Worm (Caenorhabditis elegans) whole organism, L3 larva: ENCODE data around the gene F58A6.5.

Source experiments
- R02D3.7 ChIP-seq: fragments of 150-350 bp; optimal IDR thresholded peaks from 2 replicates; lab custom pipeline; 2014; ENCODE audit warnings: missing biosample characterization, missing genetic modification characterization
- ZK546.5 ChIP-seq: sonication (generic microtip); optimal IDR thresholded peaks from 2 replicates; lab custom pipeline; 2017; ENCODE audit warnings: missing biosample characterization, missing genetic modification characterization
- aly-2 ChIP-seq: fragments of 150-350 bp; optimal IDR thresholded peaks from 2 replicates; lab custom pipeline; 2014; ENCODE audit warnings: missing biosample characterization, missing genetic modification characterization
- ceh-16 ChIP-seq: sonication (generic microtip); optimal IDR thresholded peaks from 2 replicates; lab custom pipeline; 2017; ENCODE audit warnings: missing biosample characterization, missing genetic modification characterization
- ceh-28 ChIP-seq: fragments of 150-350 bp; optimal IDR thresholded peaks from 2 replicates; lab custom pipeline; 2014; ENCODE audit warnings: missing biosample characterization, missing genetic modification reagents, missing genetic modification characterization
- ceh-82 ChIP-seq: fragments of 150-350 bp; optimal IDR thresholded peaks from 2 replicates; lab custom pipeline; 2014; ENCODE audit warnings: missing biosample characterization, missing genetic modification characterization
- daf-12 ChIP-seq: fragments of 150-350 bp; optimal IDR thresholded peaks from 2 replicates; lab custom pipeline; 2014; ENCODE audit warnings: missing biosample characterization, missing genetic modification reagents, missing genetic modification characterization
- egl-27 ChIP-seq: sonication (generic microtip); optimal IDR thresholded peaks from 4 replicates; lab custom pipeline; 2017; ENCODE audit warnings: missing biosample characterization, missing genetic modification reagents, missing genetic modification characterization
- egl-5 ChIP-seq: fragments of 150-350 bp; optimal IDR thresholded peaks from 2 replicates; lab custom pipeline; 2017; ENCODE audit warnings: missing biosample characterization, missing genetic modification reagents, missing genetic modification characterization, inconsistent platforms
- elt-2 ChIP-seq: sonication (generic microtip); optimal IDR thresholded peaks from 2 replicates; lab custom pipeline; 2016; ENCODE audit warnings: missing genetic modification reagents, mild to moderate bottlenecking, missing genetic modification characterization, missing compliant biosample characterization
- eor-1 ChIP-seq, 2 experiments: fragments of 150-350 bp; optimal IDR thresholded peaks; 2 replicates each; lab custom pipeline; 2014 to 2018; ENCODE audit warnings: missing biosample characterization in 2 of 2, missing genetic modification characterization in 2 of 2
- fkh-10 ChIP-seq: sonication (generic microtip); optimal IDR thresholded peaks from 2 replicates; lab custom pipeline; 2017; ENCODE audit warnings: missing biosample characterization, missing genetic modification reagents, missing genetic modification characterization
- hmg-11 ChIP-seq: sonication (generic microtip); optimal IDR thresholded peaks from 2 replicates; lab custom pipeline; 2016; ENCODE audit warnings: missing genetic modification characterization, missing compliant biosample characterization
- jun-1 ChIP-seq: fragments of 150-350 bp; optimal IDR thresholded peaks from 2 replicates; lab custom pipeline; 2014; ENCODE audit warnings: missing biosample characterization, missing genetic modification reagents, missing genetic modification characterization
- lin-39 ChIP-seq: fragments of 150-350 bp; optimal IDR thresholded peaks from 2 replicates; lab custom pipeline; 2018; ENCODE audit warnings: missing biosample characterization, missing genetic modification reagents, missing genetic modification characterization
- lsy-12 ChIP-seq: sonication (generic microtip); optimal IDR thresholded peaks from 2 replicates; lab custom pipeline; 2016; ENCODE audit warnings: mild to moderate bottlenecking, missing genetic modification characterization, missing compliant biosample characterization
- mdl-1 ChIP-seq: fragments of 150-350 bp; optimal IDR thresholded peaks from 2 replicates; lab custom pipeline; 2014; ENCODE audit warnings: missing biosample characterization, missing genetic modification characterization
- mml-1 ChIP-seq: fragments of 150-350 bp; sonication (generic microtip); optimal IDR thresholded peaks from 3 replicates; lab custom pipeline; 2014; ENCODE audit warnings: missing biosample characterization, missing genetic modification characterization
- nfya-1 ChIP-seq: sonication (generic microtip); optimal IDR thresholded peaks from 2 replicates; lab custom pipeline; 2017; ENCODE audit warnings: missing genetic modification characterization, mild to moderate bottlenecking, missing compliant biosample characterization, antibody characterized with exemption, moderate library complexity; ENCODE audit not compliant: insufficient read depth
- nhr-11 ChIP-seq: fragments of 150-350 bp; optimal IDR thresholded peaks from 2 replicates; lab custom pipeline; 2014; ENCODE audit warnings: missing biosample characterization, missing genetic modification characterization
- nhr-12 ChIP-seq: fragments of 150-350 bp; optimal IDR thresholded peaks from 2 replicates; lab custom pipeline; 2014; ENCODE audit warnings: missing biosample characterization, missing genetic modification characterization
- nhr-23 ChIP-seq: fragments of 150-350 bp; optimal IDR thresholded peaks from 2 replicates; lab custom pipeline; 2014; ENCODE audit warnings: missing biosample characterization, missing genetic modification reagents, missing genetic modification characterization
- nhr-237 ChIP-seq: fragments of 150-350 bp; optimal IDR thresholded peaks from 2 replicates; lab custom pipeline; 2014; ENCODE audit warnings: missing biosample characterization, missing genetic modification characterization
- nhr-25 ChIP-seq: sonication (generic microtip); optimal IDR thresholded peaks from 2 replicates; lab custom pipeline; 2017; ENCODE audit warnings: missing biosample characterization, missing genetic modification characterization
- nhr-28 ChIP-seq: fragments of 150-350 bp; optimal IDR thresholded peaks from 2 replicates; lab custom pipeline; 2014; ENCODE audit warnings: missing biosample characterization, missing genetic modification characterization
- nhr-43 ChIP-seq: sonication (generic microtip); optimal IDR thresholded peaks from 2 replicates; lab custom pipeline; 2016; ENCODE audit warnings: mild to moderate bottlenecking, missing genetic modification characterization, missing compliant biosample characterization; ENCODE audit not compliant: poor library complexity, severe bottlenecking
- nhr-67 ChIP-seq: fragments of 150-350 bp; optimal IDR thresholded peaks from 2 replicates; lab custom pipeline; 2014; ENCODE audit warnings: missing biosample characterization, missing genetic modification characterization
- nhr-76 ChIP-seq: fragments of 150-350 bp; sonication (generic microtip); optimal IDR thresholded peaks from 5 replicates; lab custom pipeline; 2014; ENCODE audit warnings: missing biosample characterization, missing genetic modification characterization
- nhr-77 ChIP-seq: fragments of 150-350 bp; optimal IDR thresholded peaks from 2 replicates; lab custom pipeline; 2014; ENCODE audit warnings: missing biosample characterization, missing genetic modification characterization
- pha-4 ChIP-seq: fragments of 150-350 bp; optimal IDR thresholded peaks from 2 replicates; lab custom pipeline; 2014; ENCODE audit warnings: missing biosample characterization, missing genetic modification reagents, missing genetic modification characterization
- pqm-1 ChIP-seq: fragments of 150-350 bp; optimal IDR thresholded peaks from 2 replicates; lab custom pipeline; 2017; ENCODE audit warnings: missing biosample characterization, missing genetic modification characterization, inconsistent platforms
- skn-1 ChIP-seq: fragments of 150-350 bp; optimal IDR thresholded peaks from 2 replicates; lab custom pipeline; 2014; ENCODE audit warnings: missing biosample characterization, missing genetic modification characterization
- snpc-4 ChIP-seq: fragments of 150-350 bp; optimal IDR thresholded peaks from 2 replicates; lab custom pipeline; 2014; ENCODE audit warnings: missing biosample characterization, missing genetic modification characterization
- tbx-2 ChIP-seq: sonication (generic microtip); optimal IDR thresholded peaks from 2 replicates; lab custom pipeline; 2016; ENCODE audit warnings: mild to moderate bottlenecking, missing genetic modification characterization, missing compliant biosample characterization
- unc-39 ChIP-seq: sonication (generic microtip); optimal IDR thresholded peaks from 4 replicates; lab custom pipeline; 2017; ENCODE audit warnings: missing biosample characterization, missing genetic modification characterization
- unc-62 ChIP-seq: fragments of 150-350 bp; sonication (generic microtip); optimal IDR thresholded peaks from 4 replicates; lab custom pipeline; 2014; ENCODE audit warnings: missing biosample characterization, missing genetic modification reagents, missing genetic modification characterization
- zag-1 ChIP-seq: fragments of 150-350 bp; optimal IDR thresholded peaks from 2 replicates; lab custom pipeline; 2014; ENCODE audit warnings: missing biosample characterization, missing genetic modification characterization
- ztf-11 ChIP-seq: fragments of 150-350 bp; optimal IDR thresholded peaks from 2 replicates; lab custom pipeline; 2014; ENCODE audit warnings: missing biosample characterization, missing genetic modification characterization
- ztf-4 ChIP-seq: fragments of 150-350 bp; optimal IDR thresholded peaks from 2 replicates; lab custom pipeline; 2014; ENCODE audit warnings: missing biosample characterization, missing genetic modification characterization

The F58A6.5 gene

DNA sequence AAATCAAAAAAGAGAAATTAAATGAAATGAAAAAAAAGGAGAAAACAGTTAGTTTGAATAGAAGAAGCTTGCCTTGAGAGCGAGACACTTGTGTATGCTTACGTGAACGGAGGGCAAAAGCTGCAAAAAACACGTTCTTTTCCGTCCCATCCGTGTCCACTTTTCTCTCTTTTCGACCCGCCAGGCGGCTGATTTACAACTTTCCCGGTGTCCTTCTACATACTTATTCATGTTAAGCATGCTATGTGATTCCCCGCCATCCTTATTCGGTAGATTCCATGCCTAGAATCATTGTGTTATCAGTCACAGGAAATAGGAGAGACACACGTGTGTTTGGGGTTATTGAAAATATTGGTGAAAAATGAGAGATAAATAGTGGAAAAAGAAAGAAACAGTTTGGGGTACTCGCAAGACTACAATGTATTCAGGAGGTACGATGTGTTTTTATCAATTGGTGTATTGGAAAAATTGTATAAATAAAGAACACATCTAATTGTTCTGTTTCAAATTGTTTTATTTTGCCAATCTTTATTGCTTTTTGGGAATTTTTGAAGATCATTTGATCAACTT lies 6.2 kb downstream of the F58A6.5 start, which contains the start of gene nas-29:
nas-29 (minus strand) TSS at position 92 of the 570 bp plus-strand sequence.
- no peak for TF ChIP-seq hmg-11 (tag; lab: Kevin White, UChicago)
- no peak for TF ChIP-seq tbx-2 (tag; lab: Kevin White, UChicago)
- TF ChIP-seq ceh-28, result no peak
- no peak for TF ChIP-seq ztf-11 (tag; lab: Kevin White, UChicago)
- peak; percentile 89 for TF ChIP-seq pqm-1
- no peak for TF ChIP-seq lsy-12 (tag; lab: Kevin White, UChicago)
- TF ChIP-seq R02D3.7 (tag; lab: Kevin White, UChicago), result no peak
- no peak for TF ChIP-seq eor-1 (tag; optimal IDR thresholded peaks at IDR 0.05; lab: Kevin White, UChicago)
- peak; percentile 64 for TF ChIP-seq nhr-25
- TF ChIP-seq mdl-1 (tag; lab: Kevin White, UChicago), result peak; percentile 28
- TF ChIP-seq jun-1 (tag; lab: Kevin White, UChicago), result peak; percentile 20
- no peak for TF ChIP-seq mml-1 (tag; lab: Kevin White, UChicago)
- TF ChIP-seq nhr-43 (tag; lab: Kevin White, UChicago), result peak; percentile 44
- TF ChIP-seq zag-1 (tag; lab: Kevin White, UChicago), result no peak
- TF ChIP-seq snpc-4, result no peak
- TF ChIP-seq nhr-12, result no peak
- no peak for TF ChIP-seq nhr-77
- TF ChIP-seq ceh-16, result no peak
- TF ChIP-seq nhr-23, result no peak
- TF ChIP-seq skn-1, result no peak
- TF ChIP-seq nhr-237 (tag; lab: Kevin White, UChicago), result no peak
- TF ChIP-seq elt-2 (tag; lab: Kevin White, UChicago), result peak; percentile 98
- TF ChIP-seq unc-62 (GFP tag; lab: Kevin White, UChicago), result no peak
- no peak for TF ChIP-seq nfya-1 (tag; lab: Kevin White, UChicago)
- no peak for TF ChIP-seq nhr-67
- TF ChIP-seq egl-5 (tag; lab: Kevin White, UChicago), result no peak
- no peak for TF ChIP-seq lin-39 (tag; lab: Kevin White, UChicago)
- no peak for TF ChIP-seq egl-27
- TF ChIP-seq nhr-76, result no peak
- TF ChIP-seq fkh-10 (GFP tag; lab: Kevin White, UChicago), result no peak
- no peak for TF ChIP-seq nhr-28 (tag; lab: Kevin White, UChicago)
- no peak for TF ChIP-seq unc-39 (tag; lab: Kevin White, UChicago)
- TF ChIP-seq ceh-82, result no peak

DNA sequence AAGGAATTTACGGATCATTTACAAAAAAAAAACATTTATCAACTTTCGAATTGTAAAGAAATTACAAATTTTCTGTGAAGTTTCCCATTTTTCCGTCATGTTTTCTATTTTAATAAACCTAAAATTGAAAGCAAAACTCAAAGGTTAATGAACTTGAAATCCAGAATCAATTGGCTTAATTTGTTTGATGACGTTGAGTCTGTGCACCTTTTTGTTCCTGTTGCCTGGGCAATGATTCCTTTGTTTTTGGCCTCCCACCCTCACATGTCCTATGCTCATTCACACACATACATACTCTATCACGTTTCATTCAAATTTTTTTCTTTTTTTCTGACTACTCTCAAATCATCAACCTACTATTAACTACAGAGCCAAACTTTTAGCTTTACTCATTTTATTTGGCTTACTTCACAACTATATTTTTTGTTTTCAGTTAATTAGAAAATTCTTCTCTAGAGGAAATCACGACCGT lies 11.9 kb downstream of the F58A6.5 start, which contains the start of gene F58A6.2:
F58A6.2 (plus strand) TSS at position 422 of the 472 bp plus-strand sequence.
- TF ChIP-seq ceh-28, result no peak
- TF ChIP-seq, all 47 proteins: peak for 0

DNA sequence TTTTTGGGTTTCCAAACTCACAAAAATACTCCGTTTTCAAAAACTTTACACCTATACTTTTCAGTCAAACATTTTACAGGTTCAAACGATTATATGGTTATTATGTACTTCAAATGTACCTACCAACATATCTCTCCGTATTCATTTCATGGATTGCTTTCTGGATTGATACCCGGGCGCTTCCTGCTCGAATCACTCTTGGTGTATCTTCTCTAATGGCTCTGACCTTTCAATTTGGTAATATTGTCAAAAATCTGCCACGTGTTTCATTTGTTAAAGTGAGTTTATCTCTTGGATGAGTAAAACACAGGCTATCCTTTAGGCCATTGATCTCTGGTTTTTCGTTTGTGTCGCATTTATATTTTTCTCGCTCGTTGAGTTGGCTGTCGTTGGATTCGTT lies 16.4 kb downstream of the F58A6.5 start:
- TF ChIP-seq nhr-11 (tag; lab: Kevin White, UChicago), result no peak

DNA sequence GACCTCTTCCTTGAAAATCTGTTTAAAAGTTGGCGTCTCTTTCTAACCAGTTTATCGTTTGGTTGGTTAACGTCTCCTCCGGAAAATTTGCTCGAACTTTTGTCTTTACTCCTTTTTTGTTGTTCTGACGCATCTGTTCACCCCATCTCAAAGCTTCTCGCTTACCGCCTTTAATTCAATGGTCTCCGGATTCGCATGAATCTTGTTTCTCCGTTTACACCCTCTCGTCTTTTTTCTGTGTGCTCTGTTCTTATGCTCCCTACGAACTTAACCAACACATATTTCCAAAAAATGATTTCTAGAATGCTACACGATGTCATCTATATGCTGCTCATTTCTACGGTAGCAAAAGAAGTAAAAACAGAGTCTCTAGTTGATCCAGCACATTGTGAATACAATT lies 18.2 kb downstream of the F58A6.5 start, which contains the start of gene lgc-56:
lgc-56 (plus strand) TSS at position 301 of the 400 bp plus-strand sequence.
- TF ChIP-seq nhr-237 (tag; lab: Kevin White, UChicago), result no peak
- TF ChIP-seq egl-5 (tag; lab: Kevin White, UChicago), result no peak
- TF ChIP-seq ZK546.5 (tag; lab: Kevin White, UChicago), result no peak
- TF ChIP-seq egl-27, result no peak
- no peak for TF ChIP-seq unc-62 (GFP tag; lab: Kevin White, UChicago)
- no peak for TF ChIP-seq aly-2 (tag; lab: Kevin White, UChicago)
- TF ChIP-seq daf-12 (tag; lab: Kevin White, UChicago), result no peak
- no peak for TF ChIP-seq ztf-4 (tag; lab: Kevin White, UChicago)
- TF ChIP-seq zag-1 (tag; lab: Kevin White, UChicago), result no peak
- no peak for TF ChIP-seq pha-4 (tag; lab: Kevin White, UChicago)
- no peak for TF ChIP-seq mml-1 (tag; lab: Kevin White, UChicago)
- no peak for TF ChIP-seq nhr-12
- no peak for TF ChIP-seq fkh-10 (GFP tag; lab: Kevin White, UChicago)
